Worm (Caenorhabditis elegans) whole organism, mixed stage, embryonic: Measurements from ENCODE around the gene tbx-9.

ENCODE experiments used
- M03D4.4 ChIP-seq: sonication (generic microtip); optimal IDR thresholded peaks from 2 replicates; lab custom pipeline; 2017; ENCODE audit warnings: mild to moderate bottlenecking, missing genetic modification characterization, missing compliant biosample characterization
- bed-3 ChIP-seq: fragments of 200-800 bp; sonication (Bioruptor generic); optimal IDR thresholded peaks from 3 replicates; lab custom pipeline; 2018; ENCODE audit warnings: mild to moderate bottlenecking, missing genetic modification characterization, moderate library complexity, missing compliant biosample characterization
- blmp-1 ChIP-seq: fragments of 150-350 bp; optimal IDR thresholded peaks from 2 replicates; lab custom pipeline; 2014; ENCODE audit warnings: missing biosample characterization, missing genetic modification characterization
- ceh-39 ChIP-seq: fragments of 150-350 bp; optimal IDR thresholded peaks from 2 replicates; lab custom pipeline; 2014; ENCODE audit warnings: missing biosample characterization, missing genetic modification characterization
- ceh-43 ChIP-seq: fragments of 200-800 bp; sonication (Bioruptor generic); optimal IDR thresholded peaks from 2 replicates; lab custom pipeline; 2018; ENCODE audit warnings: mild to moderate bottlenecking, missing genetic modification characterization, moderate library complexity, missing compliant biosample characterization
- ceh-83 ChIP-seq: fragments of 200-800 bp; sonication (Bioruptor generic); optimal IDR thresholded peaks from 2 replicates; lab custom pipeline; 2018; ENCODE audit warnings: mild to moderate bottlenecking, missing genetic modification characterization, missing compliant biosample characterization
- ces-1 ChIP-seq: fragments of 150-350 bp; optimal IDR thresholded peaks from 2 replicates; lab custom pipeline; 2014; ENCODE audit warnings: missing biosample characterization, missing genetic modification reagents, missing genetic modification characterization
- drap-1 ChIP-seq: fragments of 200-800 bp; sonication (Bioruptor generic); optimal IDR thresholded peaks from 3 replicates; lab custom pipeline; 2018; ENCODE audit warnings: mild to moderate bottlenecking, missing genetic modification characterization, missing compliant biosample characterization
- elt-3 ChIP-seq: fragments of 150-350 bp; optimal IDR thresholded peaks from 2 replicates; lab custom pipeline; 2014; ENCODE audit warnings: missing biosample characterization, missing genetic modification characterization
- ham-2 ChIP-seq: fragments of 200-800 bp; sonication (Bioruptor generic); optimal IDR thresholded peaks from 2 replicates; lab custom pipeline; 2018; ENCODE audit warnings: mild to moderate bottlenecking, missing genetic modification characterization, missing compliant biosample characterization
- lin-32 ChIP-seq: fragments of 200-800 bp; sonication (Bioruptor generic); optimal IDR thresholded peaks from 2 replicates; lab custom pipeline; 2018; ENCODE audit warnings: mild to moderate bottlenecking, missing genetic modification characterization, missing compliant biosample characterization
- lsy-2 ChIP-seq: fragments of 150-350 bp; optimal IDR thresholded peaks from 2 replicates; lab custom pipeline; 2014; ENCODE audit warnings: missing biosample characterization, missing genetic modification characterization
- mep-1 ChIP-seq: fragments of 150-350 bp; optimal IDR thresholded peaks from 2 replicates; lab custom pipeline; 2017; ENCODE audit warnings: missing biosample characterization, missing genetic modification reagents, missing genetic modification characterization, inconsistent platforms
- mls-2 ChIP-seq: sonication (generic microtip); optimal IDR thresholded peaks from 2 replicates; lab custom pipeline; 2016; ENCODE audit warnings: mild to moderate bottlenecking, missing genetic modification characterization, moderate library complexity, missing compliant biosample characterization
- nhr-12 ChIP-seq: fragments of 150-350 bp; optimal IDR thresholded peaks from 2 replicates; lab custom pipeline; 2014; ENCODE audit warnings: missing biosample characterization, missing genetic modification characterization
- nhr-2 ChIP-seq: fragments of 150-350 bp; optimal IDR thresholded peaks from 2 replicates; lab custom pipeline; 2014; ENCODE audit warnings: missing biosample characterization, missing genetic modification characterization
- nhr-237 ChIP-seq: fragments of 150-350 bp; optimal IDR thresholded peaks from 2 replicates; lab custom pipeline; 2014; ENCODE audit warnings: missing biosample characterization, missing genetic modification characterization
- nhr-76 ChIP-seq: sonication (generic microtip); optimal IDR thresholded peaks from 2 replicates; lab custom pipeline; 2017; ENCODE audit warnings: missing biosample characterization, missing genetic modification characterization
- pha-4 ChIP-seq: fragments of 150-350 bp; optimal IDR thresholded peaks from 2 replicates; lab custom pipeline; 2018; ENCODE audit warnings: missing biosample characterization, missing genetic modification reagents, missing genetic modification characterization
- sem-2 ChIP-seq: fragments of 200-800 bp; sonication (Bioruptor generic); optimal IDR thresholded peaks from 2 replicates; lab custom pipeline; 2018; ENCODE audit warnings: mild to moderate bottlenecking, missing genetic modification characterization, missing compliant biosample characterization
- snpc-4 ChIP-seq: fragments of 150-350 bp; optimal IDR thresholded peaks from 2 replicates; lab custom pipeline; 2014; ENCODE audit warnings: missing biosample characterization, missing genetic modification characterization
- sptf-1 ChIP-seq: sonication (generic microtip); optimal IDR thresholded peaks from 2 replicates; lab custom pipeline; 2017; ENCODE audit warnings: mild to moderate bottlenecking, missing genetic modification characterization, moderate library complexity, missing compliant biosample characterization
- tbx-8 ChIP-seq: fragments of 200-800 bp; sonication (Bioruptor generic); optimal IDR thresholded peaks from 2 replicates; lab custom pipeline; 2018; ENCODE audit warnings: mild to moderate bottlenecking, missing genetic modification characterization, moderate library complexity, missing compliant biosample characterization
- unc-120 ChIP-seq: sonication (generic microtip); optimal IDR thresholded peaks from 2 replicates; lab custom pipeline; 2017; ENCODE audit warnings: missing genetic modification characterization, missing compliant biosample characterization; ENCODE audit not compliant: poor library complexity, severe bottlenecking
- unc-39 ChIP-seq: fragments of 150-350 bp; optimal IDR thresholded peaks from 2 replicates; lab custom pipeline; 2014; ENCODE audit warnings: missing biosample characterization, missing genetic modification characterization
- unc-62 ChIP-seq: fragments of 150-350 bp; optimal IDR thresholded peaks from 2 replicates; lab custom pipeline; 2014; ENCODE audit warnings: missing biosample characterization, missing genetic modification reagents, missing genetic modification characterization
- zip-8 ChIP-seq: fragments of 150-350 bp; optimal IDR thresholded peaks from 2 replicates; lab custom pipeline; 2014; ENCODE audit warnings: missing biosample characterization, missing genetic modification characterization

tbx-9 gene

DNA sequence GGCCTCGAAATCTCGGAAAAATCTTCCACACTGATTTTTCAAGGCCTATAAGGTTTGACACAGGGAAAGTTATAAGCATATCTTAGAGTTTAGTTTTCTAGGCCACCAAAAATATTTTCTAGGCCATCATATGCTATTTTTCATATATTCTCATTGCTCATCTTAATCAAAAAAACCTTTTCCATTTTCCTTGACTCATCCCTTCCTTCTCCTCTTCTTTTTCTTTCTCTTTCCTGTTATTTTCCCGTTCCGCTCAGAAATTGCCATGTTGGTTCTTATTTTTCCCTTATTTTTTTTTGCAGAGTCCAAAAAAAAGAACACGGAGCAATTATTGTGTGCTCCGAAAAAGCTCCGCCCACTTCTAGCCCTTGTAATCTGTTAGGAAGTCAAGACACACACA lies 23.0 kb upstream of the tbx-9 start, which contains the start of gene tbc-8:
TSS of gene tbc-8 (plus strand) at position 301 of the 400 bp plus-strand sequence.
- TF ChIP-seq unc-62 (GFP tag; lab: Kevin White, UChicago), result no peak
- TF ChIP-seq ham-2, result no peak
- TF ChIP-seq sptf-1, result no peak
- no peak for TF ChIP-seq blmp-1
- no peak for TF ChIP-seq tbx-8 (GFP tag; lab: Kevin White, UChicago)
- TF ChIP-seq nhr-237 (tag; lab: Kevin White, UChicago), result no peak
- TF ChIP-seq nhr-12, result no peak
- no peak for TF ChIP-seq mep-1
- no peak for TF ChIP-seq zip-8
- no peak for TF ChIP-seq elt-3 (tag; lab: Kevin White, UChicago)
- TF ChIP-seq unc-120 (tag; lab: Kevin White, UChicago), result no peak
- no peak for TF ChIP-seq drap-1
- TF ChIP-seq mls-2 (tag; lab: Kevin White, UChicago), result no peak
- TF ChIP-seq unc-39 (tag; lab: Kevin White, UChicago), result no peak
- TF ChIP-seq M03D4.4 (tag; lab: Kevin White, UChicago), result no peak
- no peak for TF ChIP-seq lin-32 (GFP tag; lab: Kevin White, UChicago)

DNA sequence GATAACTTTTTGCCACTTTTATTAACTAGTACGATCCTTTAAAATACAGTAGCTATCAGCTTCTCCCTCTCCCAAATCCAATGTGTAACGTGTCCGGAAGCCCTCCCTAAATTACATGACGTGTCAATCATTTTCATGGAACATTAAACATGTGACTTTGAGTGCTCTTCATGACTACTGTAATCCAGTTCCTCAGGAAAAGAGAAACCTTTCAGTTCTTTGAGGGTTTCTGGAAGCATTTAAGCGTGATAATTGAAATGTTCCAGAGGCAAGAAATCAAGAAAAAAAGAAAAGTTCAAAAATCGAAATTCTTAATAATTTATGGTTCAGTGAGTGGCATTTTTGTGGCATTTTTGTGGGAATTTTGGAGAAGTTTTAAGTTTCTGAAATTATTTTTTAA lies 21.3 kb upstream of the tbx-9 start:
- TF ChIP-seq pha-4 (tag; lab: Kevin White, UChicago), result no peak
- TF ChIP-seq snpc-4 (tag; lab: Kevin White, UChicago), result no peak
- TF ChIP-seq lsy-2 (tag; lab: Kevin White, UChicago), result no peak
- TF ChIP-seq nhr-237 (tag; lab: Kevin White, UChicago), result no peak
- TF ChIP-seq blmp-1, result no peak
- TF ChIP-seq ham-2, result no peak
- no peak for TF ChIP-seq nhr-12
- no peak for TF ChIP-seq unc-62 (GFP tag; lab: Kevin White, UChicago)

DNA sequence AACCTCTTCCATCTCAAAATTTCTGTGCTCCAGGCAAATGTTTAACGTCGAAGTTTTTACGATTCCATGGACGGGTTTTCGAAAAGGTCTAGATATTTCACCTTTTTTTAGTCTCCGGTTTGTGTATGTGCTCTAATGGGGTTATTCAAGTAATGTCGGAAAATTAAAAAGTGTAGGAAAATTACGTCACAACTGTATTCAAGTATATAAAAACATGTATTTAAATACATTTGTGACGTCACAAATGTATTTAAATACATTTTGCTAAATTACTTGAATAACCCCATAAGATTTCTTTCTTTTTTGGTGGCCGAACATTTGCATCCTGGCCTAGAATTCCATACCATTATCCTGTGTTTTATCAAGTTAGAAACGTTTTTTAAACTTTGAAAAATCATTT lies 19.8 kb upstream of the tbx-9 start:
- TF ChIP-seq ceh-43 (GFP tag; lab: Kevin White, UChicago) (no peak), mep-1 (no peak), zip-8 (peak; percentile 93), lsy-2 (tag; lab: Kevin White, UChicago) (no peak), nhr-2 (no peak), sem-2 (GFP tag; lab: Kevin White, UChicago) (no peak), bed-3 (GFP tag; lab: Kevin White, UChicago) (no peak)

DNA sequence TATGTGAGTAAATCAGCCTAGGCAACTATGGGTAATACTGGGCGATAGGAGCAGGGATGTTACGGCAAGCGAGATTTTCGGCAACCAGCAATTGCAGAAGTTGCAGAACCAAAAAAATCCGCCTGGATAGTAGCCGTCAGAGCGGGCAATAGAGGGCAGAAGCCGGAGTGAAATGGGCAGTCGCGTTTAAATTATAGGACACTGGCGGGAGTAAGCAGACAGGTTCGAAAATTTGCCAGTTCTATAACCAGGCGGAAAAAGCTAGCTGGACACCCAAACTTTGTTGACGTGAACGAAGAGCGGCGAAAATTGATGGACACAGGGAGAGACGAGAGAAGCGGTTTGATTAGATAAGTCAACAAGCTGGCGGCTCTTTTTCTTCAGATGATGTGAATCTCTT lies 18.3 kb upstream of the tbx-9 start:
- TF ChIP-seq ces-1 (GFP tag; lab: Kevin White, UChicago) (peak; percentile 24), sptf-1 (no peak)

DNA sequence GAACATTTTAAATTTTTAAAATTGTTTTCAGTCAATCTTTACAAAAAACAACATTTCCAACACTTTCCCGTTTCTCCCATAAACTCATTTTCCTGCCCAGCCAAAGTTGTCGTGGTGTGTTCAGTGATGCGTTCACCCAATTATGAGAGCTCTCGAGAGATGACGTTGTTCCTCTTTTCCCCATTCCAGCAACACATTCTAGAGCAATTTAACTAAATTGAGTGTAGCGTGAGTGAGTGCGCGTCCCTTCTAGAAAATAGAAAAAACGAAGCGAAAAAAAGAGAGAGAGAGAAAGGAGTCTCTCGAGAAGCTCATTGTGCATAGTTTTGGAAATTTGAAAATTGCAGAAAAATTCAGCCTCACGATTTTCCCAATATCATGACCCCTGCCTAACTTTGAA lies 17.1 kb upstream of the tbx-9 start:
- peak; percentile 21 for TF ChIP-seq ces-1 (GFP tag; lab: Kevin White, UChicago)
- TF ChIP-seq ham-2, result no peak

DNA sequence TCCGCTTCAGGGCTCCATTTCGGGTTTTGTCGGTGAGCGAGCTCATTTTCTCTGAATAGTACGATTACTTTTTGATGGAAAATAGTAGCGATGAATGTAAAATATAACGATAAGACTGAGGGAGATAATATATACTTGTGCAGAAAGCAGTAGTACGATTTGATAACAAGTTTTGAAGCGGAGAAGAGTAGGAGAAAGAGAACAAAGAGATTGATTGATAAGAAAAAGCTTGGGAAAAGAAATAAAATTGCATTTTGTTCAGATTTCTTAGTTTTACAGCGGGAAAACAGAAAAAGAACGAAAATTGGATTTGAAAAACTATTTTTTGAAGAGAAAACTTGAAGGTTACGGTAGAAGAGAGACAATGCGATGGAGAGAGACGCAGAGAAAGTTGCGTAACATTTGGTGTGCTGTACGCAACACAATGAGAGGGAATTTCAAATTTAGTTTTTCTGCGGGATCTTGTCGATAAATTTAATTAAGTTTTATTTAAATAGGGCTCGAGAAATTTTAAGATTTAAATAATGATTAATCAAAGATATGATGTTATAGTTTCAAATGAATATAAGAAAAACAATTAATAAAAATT lies 16.0 kb upstream of the tbx-9 start, which contains the start of gene umps-1:
TSS of gene umps-1 (minus strand) at position 51 of the 589 bp plus-strand sequence.
- TF ChIP-seq drap-1 (no peak), ceh-39 (tag; lab: Kevin White, UChicago) (no peak), ces-1 (GFP tag; lab: Kevin White, UChicago) (no peak), lsy-2 (tag; lab: Kevin White, UChicago) (peak; percentile 94), nhr-237 (tag; lab: Kevin White, UChicago) (no peak), zip-8 (peak; percentile 93), unc-39 (tag; lab: Kevin White, UChicago) (no peak), snpc-4 (tag; lab: Kevin White, UChicago) (no peak)

DNA sequence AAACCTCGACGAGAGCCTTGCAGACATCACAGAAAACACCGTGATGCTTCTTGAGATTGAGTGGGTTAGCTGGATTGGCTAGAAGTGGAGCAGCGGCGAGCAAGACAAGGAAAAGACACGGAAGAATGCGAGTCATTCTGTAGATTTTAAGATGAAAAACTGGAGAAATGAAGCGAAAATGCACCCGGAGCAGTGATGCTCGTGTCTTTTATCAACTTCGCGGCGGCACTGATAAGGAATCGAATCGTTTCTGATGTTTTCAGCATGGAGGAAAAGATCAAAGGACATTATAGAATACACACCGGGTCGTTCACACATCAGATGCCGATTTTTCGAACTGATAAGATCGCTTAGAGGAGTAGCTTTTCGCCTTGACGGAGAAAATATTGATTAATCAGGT lies 13.7 kb upstream of the tbx-9 start, which contains the start of gene spp-1:
TSS of gene spp-1 (minus strand) at position 287 of the 400 bp plus-strand sequence.
- TF ChIP-seq elt-3 (tag; lab: Kevin White, UChicago) (no peak), sptf-1 (no peak), nhr-76 (tag; lab: Kevin White, UChicago) (no peak), mep-1 (no peak), ceh-39 (tag; lab: Kevin White, UChicago) (no peak), nhr-237 (tag; lab: Kevin White, UChicago) (no peak), mls-2 (tag; lab: Kevin White, UChicago) (no peak), drap-1 (no peak), ceh-83 (GFP tag; lab: Kevin White, UChicago) (no peak), M03D4.4 (tag; lab: Kevin White, UChicago) (no peak), unc-120 (tag; lab: Kevin White, UChicago) (no peak), tbx-8 (GFP tag; lab: Kevin White, UChicago) (no peak), nhr-12 (no peak), ces-1 (GFP tag; lab: Kevin White, UChicago) (no peak)
